Worm (Caenorhabditis elegans): ENCODE results near the gene rpb-12.

- TF ChIP-seq pes-1 (GFP tag; IDR thresholded peaks at IDR 0.05) (no peak), ama-1 (optimal IDR thresholded peaks at IDR 0.05) (no peak), hmg-4 (GFP tag; optimal IDR thresholded peaks at IDR 0.05) (no peak), aly-1 (tag; optimal IDR thresholded peaks at IDR 0.05) (no peak), tbx-11 (GFP tag; IDR thresholded peaks at IDR 0.05) (no peak), F13C5.2 (tag; optimal IDR thresholded peaks at IDR 0.05) (no peak), sea-1 (GFP tag; conservative IDR thresholded peaks at IDR 0.05) (no peak), hmbx-1 (tag; optimal IDR thresholded peaks at IDR 0.05) (no peak), ceh-13 (GFP tag; optimal IDR thresholded peaks at IDR 0.05) (no peak), B0310.2 (tag; optimal IDR thresholded peaks at IDR 0.05) (no peak), tbx-37 (GFP tag; conservative IDR thresholded peaks at IDR 0.05) (no peak), hnd-1 (tag; optimal IDR thresholded peaks at IDR 0.05) (no peak)
Measured at ce11 chrIV:9112019-9112418, 34.6 kb downstream of the rpb-12 start.

Data from whole organism, early embryonic.